Worm (Caenorhabditis elegans) whole organism, L1 larva: ENCODE results near the gene col-106.

Experiments used
- C04F5.9 ChIP-seq: sonication (generic microtip); optimal IDR thresholded peaks from 2 replicates; lab custom pipeline; 2016; ENCODE audit warnings: missing genetic modification characterization, missing compliant biosample characterization
- C34B4.2 ChIP-seq: sonication (generic microtip); optimal IDR thresholded peaks from 2 replicates; lab custom pipeline; 2017; ENCODE audit warnings: mild to moderate bottlenecking, missing genetic modification characterization, missing compliant biosample characterization
- F16B12.6 ChIP-seq: fragments of 150-350 bp; optimal IDR thresholded peaks from 2 replicates; lab custom pipeline; 2014; ENCODE audit warnings: missing biosample characterization, missing genetic modification characterization
- aha-1 ChIP-seq: fragments of 150-350 bp; optimal IDR thresholded peaks from 2 replicates; lab custom pipeline; 2014; ENCODE audit warnings: missing biosample characterization, missing genetic modification characterization
- ama-1 ChIP-seq: fragments of 150-350 bp; optimal IDR thresholded peaks from 2 replicates; lab custom pipeline; 2014
- blmp-1 ChIP-seq: fragments of 150-350 bp; optimal IDR thresholded peaks from 2 replicates; lab custom pipeline; 2014; ENCODE audit warnings: missing biosample characterization, missing genetic modification characterization
- ceh-63 ChIP-seq: fragments of 200-800 bp; sonication (Bioruptor generic); optimal IDR thresholded peaks from 2 replicates; lab custom pipeline; 2018; ENCODE audit warnings: mild to moderate bottlenecking, missing genetic modification characterization, missing compliant biosample characterization
- ceh-90 ChIP-seq: sonication (generic microtip); optimal IDR thresholded peaks from 2 replicates; lab custom pipeline; 2016; ENCODE audit warnings: missing genetic modification characterization, missing compliant biosample characterization
- efl-1 ChIP-seq, 4 experiments: fragments of 150-350 bp; optimal IDR thresholded peaks in 3 of 4; peaks in 1 of 4; 1 replicate in 1 of 4; 2 replicates in 3 of 4; lab custom pipeline; 2014; ENCODE audit warnings: missing biosample characterization in 2 of 4, missing genetic modification characterization in 2 of 4, missing genetic modification reagents in 2 of 4
- efl-3 ChIP-seq: fragments of 200-800 bp; sonication (Bioruptor generic); optimal IDR thresholded peaks from 2 replicates; lab custom pipeline; 2018; ENCODE audit warnings: mild to moderate bottlenecking, missing genetic modification characterization, missing compliant biosample characterization
- egl-13 ChIP-seq: sonication (generic microtip); optimal IDR thresholded peaks from 2 replicates; lab custom pipeline; 2016; ENCODE audit warnings: missing genotype, missing genetic modification reagents, missing genetic modification characterization, missing compliant biosample characterization
- elt-2 ChIP-seq: sonication (generic microtip); optimal IDR thresholded peaks from 2 replicates; lab custom pipeline; 2016; ENCODE audit warnings: missing genetic modification characterization, mild to moderate bottlenecking, inconsistent platforms, missing compliant biosample characterization, missing genetic modification reagents
- elt-3 ChIP-seq, 6 experiments: fragments of 150-350 bp in 1 of 6; sonication (generic microtip); optimal IDR thresholded peaks; 2 replicates each; lab custom pipeline; 2017 to 2018; ENCODE audit warnings: missing biosample characterization in 6 of 6, missing genetic modification characterization in 6 of 6, inconsistent platforms in 1 of 6
- ets-5 ChIP-seq: fragments of 200-800 bp; sonication (Bioruptor generic); IDR thresholded peaks from 2 replicates; pipeline ENCODE4 v1.3.6; 2022; ENCODE audit warnings: missing genetic modification characterization, missing compliant biosample characterization
- fkh-10 ChIP-seq: sonication (generic microtip); optimal IDR thresholded peaks from 2 replicates; lab custom pipeline; 2017; ENCODE audit warnings: missing biosample characterization, missing genetic modification reagents, missing genetic modification characterization
- grh-1 ChIP-seq: fragments of 200-800 bp; sonication (Bioruptor generic); IDR thresholded peaks from 2 replicates; pipeline ENCODE4 v1.3.6; 2022; ENCODE audit warnings: missing genetic modification reagents, missing genetic modification characterization, missing compliant biosample characterization
- isw-1 ChIP-seq: fragments of 200-800 bp; sonication (Bioruptor generic); IDR thresholded peaks from 2 replicates; pipeline ENCODE4 v1.3.6; 2022; ENCODE audit warnings: missing genetic modification characterization, missing compliant biosample characterization
- lin-14 ChIP-seq: fragments of 200-800 bp; sonication (Bioruptor generic); optimal IDR thresholded peaks from 2 replicates; lab custom pipeline; 2018; ENCODE audit warnings: mild to moderate bottlenecking, missing genetic modification characterization, moderate library complexity, missing compliant biosample characterization
- lin-39 ChIP-seq: fragments of 150-350 bp; optimal IDR thresholded peaks from 2 replicates; lab custom pipeline; 2014; ENCODE audit warnings: missing biosample characterization, missing genetic modification reagents, missing genetic modification characterization
- lir-3 ChIP-seq: sonication (generic microtip); optimal IDR thresholded peaks from 2 replicates; lab custom pipeline; 2016; ENCODE audit warnings: mild to moderate bottlenecking, missing genetic modification characterization, moderate library complexity, missing compliant biosample characterization; ENCODE audit not compliant: poor library complexity
- lsy-2 ChIP-seq, 2 experiments: fragments of 150-350 bp; optimal IDR thresholded peaks; 2 replicates each; lab custom pipeline; 2014; ENCODE audit warnings: missing biosample characterization in 2 of 2, missing genetic modification characterization in 2 of 2
- mab-9 ChIP-seq: fragments of 200-800 bp; sonication (Bioruptor generic); IDR thresholded peaks from 2 replicates; pipeline ENCODE4 v1.3.6; 2022; ENCODE audit warnings: missing genetic modification reagents, missing genetic modification characterization, missing compliant biosample characterization
- mdl-1 ChIP-seq, 2 experiments: fragments of 150-350 bp; optimal IDR thresholded peaks; 2 replicates each; lab custom pipeline; 2014 to 2017; ENCODE audit warnings: missing biosample characterization in 2 of 2, missing genetic modification characterization in 2 of 2, inconsistent platforms in 1 of 2
- nhr-12 ChIP-seq: sonication (generic microtip); optimal IDR thresholded peaks from 2 replicates; lab custom pipeline; 2017; ENCODE audit warnings: missing biosample characterization, missing genetic modification characterization
- nhr-71 ChIP-seq: sonication (generic microtip); optimal IDR thresholded peaks from 2 replicates; lab custom pipeline; 2016; ENCODE audit warnings: mild to moderate bottlenecking, missing genetic modification characterization, moderate library complexity, missing compliant biosample characterization
- nhr-77 ChIP-seq: fragments of 150-350 bp; optimal IDR thresholded peaks from 2 replicates; lab custom pipeline; 2014; ENCODE audit warnings: missing biosample characterization, missing genetic modification characterization
- pax-3 ChIP-seq: fragments of 200-800 bp; sonication (Bioruptor generic); optimal IDR thresholded peaks from 2 replicates; lab custom pipeline; 2018; ENCODE audit warnings: mild to moderate bottlenecking, missing genetic modification characterization, moderate library complexity, missing compliant biosample characterization
- snu-23 ChIP-seq: sonication (generic microtip); optimal IDR thresholded peaks from 2 replicates; lab custom pipeline; 2016; ENCODE audit warnings: missing genetic modification characterization, missing compliant biosample characterization
- sox-4 ChIP-seq: sonication (generic microtip); optimal IDR thresholded peaks from 2 replicates; lab custom pipeline; 2016; ENCODE audit warnings: missing genetic modification characterization, missing compliant biosample characterization
- sup-37 ChIP-seq: fragments of 200-800 bp; sonication (Bioruptor generic); optimal IDR thresholded peaks from 2 replicates; lab custom pipeline; 2018; ENCODE audit warnings: mild to moderate bottlenecking, missing genetic modification characterization, missing compliant biosample characterization
- tlp-1 ChIP-seq: fragments of 150-350 bp; optimal IDR thresholded peaks from 2 replicates; lab custom pipeline; 2014; ENCODE audit warnings: missing biosample characterization, missing genetic modification characterization
- unc-98 ChIP-seq: fragments of 200-800 bp; sonication (Bioruptor generic); IDR thresholded peaks from 2 replicates; pipeline ENCODE4 v1.3.6; 2022; ENCODE audit warnings: missing genetic modification characterization, missing compliant biosample characterization
- ztf-11 ChIP-seq, 2 experiments: sonication (generic microtip); optimal IDR thresholded peaks; 2 replicates each; lab custom pipeline; 2016 to 2017; ENCODE audit warnings: missing genetic modification characterization in 2 of 2, missing biosample characterization in 1 of 2, missing compliant biosample characterization in 1 of 2

Gene col-106

ce11 chrIV:1478649-1479048 is 18.1 kb upstream of the col-106 start:
- TF ChIP-seq unc-98 (GFP tag; lab: Robert Waterston, UW) (no peak), mdl-1 (tag; optimal IDR thresholded peaks at IDR 0.05; lab: Kevin White, UChicago) (no peak), C04F5.9 (tag; lab: Kevin White, UChicago) (no peak), nhr-77 (tag; lab: Kevin White, UChicago) (no peak), ztf-11 (tag; optimal IDR thresholded peaks at IDR 0.05; lab: Kevin White, UChicago) (no peak), efl-3 (GFP tag; lab: Kevin White, UChicago) (no peak), grh-1 (GFP tag; lab: Robert Waterston, UW) (no peak), C34B4.2 (tag; lab: Kevin White, UChicago) (no peak), aha-1 (no peak), elt-2 (tag; lab: Kevin White, UChicago) (no peak), sox-4 (tag; lab: Kevin White, UChicago) (no peak), isw-1 (GFP tag; lab: Robert Waterston, UW) (no peak), elt-3 (tag; optimal IDR thresholded peaks at IDR 0.05; lab: Kevin White, UChicago) (no peak), nhr-12 (tag; lab: Kevin White, UChicago) (no peak), F16B12.6 (tag; lab: Kevin White, UChicago) (no peak)

DNA sequence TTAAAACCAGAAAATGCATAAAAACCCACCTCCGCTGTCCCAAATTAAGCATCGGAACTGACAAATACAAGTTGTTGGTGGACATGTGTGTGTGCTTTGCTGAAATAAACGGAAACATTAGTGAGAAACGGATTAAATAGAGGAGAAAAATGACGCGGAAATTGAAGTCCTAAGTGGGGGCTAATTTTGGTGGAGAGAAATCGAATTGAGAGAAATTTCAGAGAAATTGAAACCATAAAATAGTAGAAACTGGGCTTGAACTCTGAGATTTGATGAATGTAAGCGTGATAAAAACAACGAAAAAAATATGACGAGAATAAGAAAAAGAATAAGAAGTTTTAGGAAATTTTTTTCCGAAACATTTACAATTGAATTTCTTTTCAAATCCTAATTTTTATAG is 14.4 kb upstream of the col-106 start, which contains the start of gene Y77E11A.12:
Y77E11A.12 (minus strand) TSS at position 101 of the 400 bp plus-strand sequence.
- no peak for TF ChIP-seq efl-1 (optimal IDR thresholded peaks at IDR 0.05; lab: Kevin White, UChicago)
- peak in 1 of 2 experiments; percentile 21 for TF ChIP-seq efl-1 (GFP tag; optimal IDR thresholded peaks at IDR 0.05 in 1 of 2; lab: Kevin White, UChicago)
- peak; percentile 3 for TF ChIP-seq lin-14 (GFP tag; lab: Kevin White, UChicago)
- TF ChIP-seq blmp-1 (tag; lab: Kevin White, UChicago): no peak
- peak; percentile 31 for TF ChIP-seq ceh-63 (GFP tag; lab: Kevin White, UChicago)

- TF ChIP-seq sup-37 (GFP tag; lab: Kevin White, UChicago): no peak
Measured at ce11 chrIV:1472145-1472544, 11.6 kb upstream of the col-106 start.

ce11 chrIV:1470364-1470763 is 9.8 kb upstream of the col-106 start:
- TF ChIP-seq efl-3 (GFP tag; lab: Kevin White, UChicago): no peak
- no peak for TF ChIP-seq ztf-11 (tag; optimal IDR thresholded peaks at IDR 0.05; lab: Kevin White, UChicago)
- no peak for TF ChIP-seq ets-5 (GFP tag; lab: Robert Waterston, UW)
- no peak for TF ChIP-seq efl-1 (optimal IDR thresholded peaks at IDR 0.05; lab: Kevin White, UChicago)
- TF ChIP-seq efl-1 (GFP tag; optimal IDR thresholded peaks at IDR 0.05 in 1 of 2; lab: Kevin White, UChicago): no peak

DNA sequence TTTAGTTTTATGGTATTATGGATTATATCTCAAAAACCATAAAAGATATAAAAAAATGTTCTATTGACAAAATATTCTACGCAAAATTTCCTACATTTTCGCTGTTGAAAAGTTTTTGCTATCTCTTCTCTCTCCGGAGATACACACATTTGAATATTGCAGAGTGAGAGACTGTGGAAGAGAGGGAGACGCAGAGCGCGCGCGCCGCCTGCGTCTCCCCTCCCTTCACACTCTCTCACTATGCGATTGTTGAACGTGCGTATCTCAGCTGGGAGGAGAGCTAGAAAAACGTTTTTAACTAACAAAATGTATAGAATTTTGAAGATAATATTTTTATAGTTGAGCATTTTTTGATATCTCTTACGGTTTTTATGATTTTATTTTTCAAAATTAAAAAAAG is 8.5 kb upstream of the col-106 start:
- no peak for TF ChIP-seq elt-3 (tag; optimal IDR thresholded peaks at IDR 0.05; lab: Kevin White, UChicago)
- TF ChIP-seq snu-23: no peak
- no peak for TF ChIP-seq lir-3 (tag; lab: Kevin White, UChicago)
- TF ChIP-seq egl-13 (tag; lab: Kevin White, UChicago): no peak

DNA sequence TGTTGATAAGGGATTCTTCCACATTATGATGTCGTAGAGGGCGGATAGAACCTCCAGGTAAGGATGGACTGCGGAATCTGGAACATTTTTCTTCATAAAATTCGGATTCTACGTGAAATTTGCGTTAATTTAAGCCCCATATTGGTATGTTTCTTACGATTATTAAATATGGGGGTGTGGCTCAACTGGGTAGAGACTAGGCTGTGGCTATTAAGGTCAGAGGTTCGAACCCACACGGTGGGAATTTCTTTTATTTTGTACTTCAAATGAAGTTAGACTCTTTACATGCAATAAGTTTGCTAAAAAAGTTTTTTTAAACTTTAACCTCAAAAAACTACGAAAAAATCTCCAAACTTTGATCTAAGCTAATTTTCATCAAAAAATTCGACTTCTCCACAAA is 4.9 kb upstream of the col-106 start:
- TF ChIP-seq unc-98 (GFP tag; lab: Robert Waterston, UW) (no peak), lin-39 (tag; lab: Kevin White, UChicago) (no peak), snu-23 (no peak), tlp-1 (tag; lab: Kevin White, UChicago) (no peak), ceh-63 (GFP tag; lab: Kevin White, UChicago) (no peak), fkh-10 (GFP tag; lab: Kevin White, UChicago) (no peak), ama-1 (lab: Kevin White, UChicago) (no peak), ceh-90 (no peak), nhr-71 (no peak), lsy-2 (tag; optimal IDR thresholded peaks at IDR 0.05; lab: Kevin White, UChicago) (no peak), mab-9 (GFP tag; lab: Robert Waterston, UW) (no peak), pax-3 (no peak)
